Fruit fly (Drosophila melanogaster): ENCODE results near the gene upd3.

dm6 chrX:18321358-18321757 is 44.3 kb downstream of the upd3 start:
- no peak for TF ChIP-seq D1 (tag; optimal IDR thresholded peaks at IDR 0.05)
- no peak for TF ChIP-seq CG8301 (tag; optimal IDR thresholded peaks at IDR 0.05)
- no peak for TF ChIP-seq gl (tag; optimal IDR thresholded peaks at IDR 0.05)
- TF ChIP-seq CG15710 (tag; optimal IDR thresholded peaks at IDR 0.05), result no peak
- no peak for TF ChIP-seq CG9948 (tag; optimal IDR thresholded peaks at IDR 0.05)
- no peak for TF ChIP-seq EcR (GFP tag; optimal IDR thresholded peaks at IDR 0.05)
- no peak for TF ChIP-seq CG32121 (GFP tag; IDR thresholded peaks at IDR 0.05)
- TF ChIP-seq Ets98B (GFP tag; IDR thresholded peaks at IDR 0.05), result no peak
- no peak for TF ChIP-seq CG34367 (tag; optimal IDR thresholded peaks at IDR 0.05)
- TF ChIP-seq Snoo (tag; optimal IDR thresholded peaks at IDR 0.05), result no peak
- no peak for TF ChIP-seq Pif1A (GFP tag; optimal IDR thresholded peaks at IDR 0.05)
